Fruit fly (Drosophila melanogaster) whole organism, pupa: ENCODE results near the gene inaF-B.

Experiments
- CG10348 ChIP-seq: fragments of 200-800 bp; sonication (Bioruptor generic); IDR thresholded peaks from 2 replicates; pipeline ENCODE4 v1.3.6; 2022; ENCODE audit warnings: missing biosample characterization, missing genetic modification characterization
- CG12605 ChIP-seq: fragments of 200-800 bp; sonication (Bioruptor generic); IDR thresholded peaks from 2 replicates; pipeline ENCODE4 v1.3.6; 2022; ENCODE audit warnings: missing biosample characterization, missing genetic modification characterization
- CG13204 ChIP-seq: fragments of 200-800 bp; sonication (Bioruptor generic); optimal IDR thresholded peaks from 2 replicates; lab custom pipeline; 2018; ENCODE audit warnings: missing biosample characterization, mild to moderate bottlenecking, missing genetic modification characterization, moderate library complexity
- CG14655 ChIP-seq: fragments of 200-800 bp; sonication (Bioruptor generic); optimal IDR thresholded peaks from 3 replicates; lab custom pipeline; 2017; ENCODE audit warnings: mild to moderate bottlenecking, missing biosample characterization, missing genetic modification reagents, missing genetic modification characterization
- CG15710 ChIP-seq: fragments of 200-800 bp; sonication (Bioruptor generic); optimal IDR thresholded peaks from 2 replicates; lab custom pipeline; 2018; ENCODE audit warnings: missing biosample characterization, mild to moderate bottlenecking, missing genetic modification characterization, moderate library complexity
- CG17806 ChIP-seq: fragments of 200-800 bp; sonication (Bioruptor generic); optimal IDR thresholded peaks from 2 replicates; lab custom pipeline; 2018; ENCODE audit warnings: missing biosample characterization, mild to moderate bottlenecking, missing genetic modification characterization, moderate library complexity
- CG32121 ChIP-seq: fragments of 200-800 bp; sonication (Bioruptor generic); IDR thresholded peaks from 2 replicates; pipeline ENCODE4 v1.3.6; 2022; ENCODE audit warnings: missing biosample characterization, missing genetic modification characterization
- CG34367 ChIP-seq: fragments of 200-800 bp; sonication (Bioruptor generic); optimal IDR thresholded peaks from 2 replicates; lab custom pipeline; 2018; ENCODE audit warnings: missing biosample characterization, mild to moderate bottlenecking, missing genetic modification characterization
- CG4496 ChIP-seq: fragments of 200-800 bp; sonication (Bioruptor generic); IDR thresholded peaks from 3 replicates; pipeline ENCODE4 v1.3.6; 2022; ENCODE audit warnings: missing biosample characterization, missing genetic modification characterization
- CG8159 ChIP-seq: fragments of 200-800 bp; sonication (Bioruptor generic); optimal IDR thresholded peaks from 3 replicates; lab custom pipeline; 2018; ENCODE audit warnings: missing biosample characterization, mild to moderate bottlenecking, missing genetic modification characterization, moderate library complexity
- CG8301 ChIP-seq: fragments of 200-800 bp; sonication (Bioruptor generic); optimal IDR thresholded peaks from 2 replicates; lab custom pipeline; 2018; ENCODE audit warnings: missing biosample characterization, mild to moderate bottlenecking, missing genetic modification characterization
- CG9948 ChIP-seq: fragments of 200-800 bp; sonication (Bioruptor generic); optimal IDR thresholded peaks from 2 replicates; lab custom pipeline; 2018; ENCODE audit warnings: missing biosample characterization, mild to moderate bottlenecking, missing genetic modification characterization, moderate library complexity
- D1 ChIP-seq: fragments of 200-800 bp; sonication (Bioruptor generic); optimal IDR thresholded peaks from 2 replicates; lab custom pipeline; 2018; ENCODE audit warnings: missing biosample characterization, mild to moderate bottlenecking, missing genetic modification characterization, moderate library complexity
- EcR ChIP-seq: fragments of 200-800 bp; sonication (Bioruptor generic); optimal IDR thresholded peaks from 3 replicates; lab custom pipeline; 2019; ENCODE audit warnings: missing biosample characterization, missing genetic modification characterization, mild to moderate bottlenecking, moderate library complexity, missing genetic modification reagents
- Ets98B ChIP-seq: fragments of 200-800 bp; sonication (Bioruptor generic); IDR thresholded peaks from 2 replicates; pipeline ENCODE4 v1.3.6; 2022; ENCODE audit warnings: missing biosample characterization, missing genetic modification characterization
- Pif1A ChIP-seq: fragments of 200-800 bp; sonication (Bioruptor generic); optimal IDR thresholded peaks from 3 replicates; lab custom pipeline; 2016; ENCODE audit warnings: missing biosample characterization, missing genetic modification characterization
- Pif1B ChIP-seq: fragments of 200-800 bp; sonication (Bioruptor generic); optimal IDR thresholded peaks from 3 replicates; lab custom pipeline; 2016; ENCODE audit warnings: missing biosample characterization, missing genetic modification characterization
- Snoo ChIP-seq: fragments of 200-800 bp; sonication (Bioruptor generic); optimal IDR thresholded peaks from 3 replicates; lab custom pipeline; 2017; ENCODE audit warnings: missing biosample characterization, mild to moderate bottlenecking, missing genetic modification characterization, inconsistent platforms
- fd96Ca ChIP-seq: fragments of 200-800 bp; sonication (Bioruptor generic); IDR thresholded peaks from 3 replicates; pipeline ENCODE4 v1.3.6; 2022; ENCODE audit warnings: missing biosample characterization, missing genetic modification characterization
- gl ChIP-seq: fragments of 200-800 bp; sonication (Bioruptor generic); optimal IDR thresholded peaks from 2 replicates; lab custom pipeline; 2018; ENCODE audit warnings: missing biosample characterization, mild to moderate bottlenecking, missing genetic modification characterization
- rn ChIP-seq: fragments of 200-800 bp; sonication (Bioruptor generic); IDR thresholded peaks from 2 replicates; pipeline ENCODE4 v1.3.6; 2022; ENCODE audit warnings: missing biosample characterization, missing genetic modification characterization

Gene inaF-B

DNA sequence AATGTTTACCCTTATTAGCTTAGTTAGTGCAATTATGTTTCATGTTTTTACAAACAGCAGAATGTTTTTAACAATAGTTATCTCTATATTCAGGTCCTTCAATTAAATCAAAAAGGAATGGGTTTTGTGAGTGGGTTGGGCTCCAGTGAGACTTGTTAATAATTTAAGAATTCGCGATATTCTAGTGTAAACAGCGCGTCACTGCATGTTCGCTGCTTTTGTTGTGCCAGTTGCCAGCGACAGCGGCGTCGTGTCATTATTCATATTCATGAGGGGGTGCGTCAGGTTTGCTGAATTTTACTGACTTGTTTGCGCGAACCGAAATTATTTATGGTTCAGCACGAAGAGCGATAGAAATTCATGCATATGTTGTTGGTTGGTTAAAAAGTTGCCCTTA lies 17.3 kb downstream of the inaF-B start, which contains the start of gene Amun:
Gene Amun, minus strand, starts transcription at position 303 of the 397 bp plus-strand sequence.
- TF ChIP-seq CG9948 (peak; percentile 44), gl (tag; lab: Kevin White, UChicago) (no peak), Ets98B (GFP tag; lab: Robert Waterston, UW) (no peak), CG32121 (GFP tag; lab: Robert Waterston, UW) (no peak), CG8301 (peak; percentile 57), CG14655 (GFP tag; lab: Kevin White, UChicago) (peak; percentile 52), EcR (GFP tag; lab: Kevin White, UChicago) (no peak), fd96Ca (GFP tag; lab: Robert Waterston, UW) (no peak; the same call in none of the 3 replicates), CG4496 (GFP tag; lab: Robert Waterston, UW) (peak; percentile 31), rn (no peak), CG13204 (no peak), Snoo (tag; lab: Kevin White, UChicago) (peak; percentile 19), CG34367 (tag; lab: Kevin White, UChicago) (no peak), CG15710 (tag; lab: Kevin White, UChicago) (peak; percentile 52), Pif1A (GFP tag; lab: Kevin White, UChicago) (peak; percentile 45), CG8159 (tag; lab: Kevin White, UChicago) (peak; percentile 43), Pif1B (peak; percentile 34), CG12605 (GFP tag; lab: Robert Waterston, UW) (no peak), CG10348 (no peak), D1 (tag; lab: Kevin White, UChicago) (peak; percentile 22), CG17806 (tag; lab: Kevin White, UChicago) (peak; percentile 47)
- TF ChIP-seq, all 21 proteins: peak for 11

- no peak for TF ChIP-seq CG8159 (tag; lab: Kevin White, UChicago)
- no peak for TF ChIP-seq CG15710 (tag; lab: Kevin White, UChicago)
- TF ChIP-seq rn: peak; percentile 38; the same call in 1 of the 2 replicates
- TF ChIP-seq CG32121 (GFP tag; lab: Robert Waterston, UW): peak; percentile 66
- TF ChIP-seq fd96Ca (GFP tag; lab: Robert Waterston, UW): peak; percentile 74
- TF ChIP-seq Pif1A (GFP tag; lab: Kevin White, UChicago): peak; percentile 3
- TF ChIP-seq Pif1B: peak; percentile 59
- peak; percentile 8 for TF ChIP-seq CG13204
- no peak; the same call in 1 of the 2 replicates for TF ChIP-seq CG10348
- no peak for TF ChIP-seq CG9948
- TF ChIP-seq EcR (GFP tag; lab: Kevin White, UChicago): no peak
- peak; percentile 86; the same call in 2 of the 3 replicates for TF ChIP-seq CG4496 (GFP tag; lab: Robert Waterston, UW)
- peak; percentile 75 for TF ChIP-seq Ets98B (GFP tag; lab: Robert Waterston, UW)
- TF ChIP-seq Snoo (tag; lab: Kevin White, UChicago): no peak
- TF ChIP-seq CG17806 (tag; lab: Kevin White, UChicago): peak; percentile 37
- TF ChIP-seq gl (tag; lab: Kevin White, UChicago): no peak
- TF ChIP-seq CG34367 (tag; lab: Kevin White, UChicago): no peak
- no peak for TF ChIP-seq D1 (tag; lab: Kevin White, UChicago)
- no peak for TF ChIP-seq CG14655 (GFP tag; lab: Kevin White, UChicago)
These were observed 17.9 kb downstream of the inaF-B start for dm6 chrX:11714529-11715262.

DNA sequence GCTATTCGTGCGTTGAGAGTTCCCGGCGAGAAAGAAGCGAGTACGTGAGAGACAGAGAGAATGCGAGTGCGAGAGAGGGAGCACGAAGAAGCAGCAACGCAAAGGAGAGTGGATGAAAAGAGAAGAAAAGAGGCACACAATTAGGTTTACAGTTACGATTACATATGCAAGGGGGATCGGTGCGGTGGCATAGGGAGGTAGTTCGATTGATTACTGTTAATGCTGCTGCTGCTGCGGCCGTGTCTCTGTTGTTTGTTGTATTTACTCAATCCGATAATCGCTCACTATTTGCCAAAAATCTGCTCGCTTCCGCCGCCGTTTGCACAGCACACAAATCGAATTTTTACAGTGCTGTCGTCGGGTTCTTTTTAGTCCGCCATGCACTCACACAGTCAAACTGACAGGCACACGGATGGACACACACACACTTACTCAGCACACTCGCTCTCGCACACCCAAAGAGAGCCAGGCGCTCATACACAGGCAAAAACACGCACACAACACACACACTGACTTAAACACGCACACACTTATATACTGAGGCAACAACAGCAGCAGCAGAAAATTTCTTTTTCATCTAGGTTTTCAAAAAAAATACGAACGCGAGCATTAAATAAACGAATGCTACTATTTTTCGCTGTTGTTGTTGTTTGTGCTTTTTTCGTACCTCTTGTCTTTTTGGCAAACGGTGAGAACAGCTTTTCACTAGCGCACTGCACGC lies 18.6 kb downstream of the inaF-B start:
- TF ChIP-seq CG12605 (GFP tag; lab: Robert Waterston, UW) (no peak; the same call in 1 of the 2 replicates), EcR (GFP tag; lab: Kevin White, UChicago) (peak; percentile 0), CG8159 (tag; lab: Kevin White, UChicago) (peak; percentile 35), Pif1A (GFP tag; lab: Kevin White, UChicago) (no peak), gl (tag; lab: Kevin White, UChicago) (peak; percentile 8), Ets98B (GFP tag; lab: Robert Waterston, UW) (no peak; the same call in 1 of the 2 replicates), CG34367 (tag; lab: Kevin White, UChicago) (peak; percentile 18), CG15710 (tag; lab: Kevin White, UChicago) (peak; percentile 27), Snoo (tag; lab: Kevin White, UChicago) (no peak), CG10348 (no peak), CG32121 (GFP tag; lab: Robert Waterston, UW) (no peak), rn (no peak), CG4496 (GFP tag; lab: Robert Waterston, UW) (peak; percentile 59; the same call in 1 of the 3 replicates), CG9948 (no peak), CG13204 (peak; percentile 40), fd96Ca (GFP tag; lab: Robert Waterston, UW) (peak; percentile 55; the same call in 1 of the 3 replicates), CG14655 (GFP tag; lab: Kevin White, UChicago) (peak; percentile 59), D1 (tag; lab: Kevin White, UChicago) (no peak), CG8301 (peak; percentile 22), Pif1B (no peak), CG17806 (tag; lab: Kevin White, UChicago) (no peak)

- TF ChIP-seq rn (no peak), CG34367 (tag; lab: Kevin White, UChicago) (no peak), Ets98B (GFP tag; lab: Robert Waterston, UW) (peak; percentile 69), CG15710 (tag; lab: Kevin White, UChicago) (peak; percentile 7), EcR (GFP tag; lab: Kevin White, UChicago) (peak; percentile 4), CG10348 (no peak), CG17806 (tag; lab: Kevin White, UChicago) (no peak), CG9948 (peak; percentile 1), D1 (tag; lab: Kevin White, UChicago) (no peak), gl (tag; lab: Kevin White, UChicago) (no peak), CG13204 (peak; percentile 27), CG32121 (GFP tag; lab: Robert Waterston, UW) (peak; percentile 73), CG8301 (peak; percentile 16), CG14655 (GFP tag; lab: Kevin White, UChicago) (no peak), Pif1A (GFP tag; lab: Kevin White, UChicago) (peak; percentile 39), fd96Ca (GFP tag; lab: Robert Waterston, UW) (peak; percentile 59; the same call in 1 of the 3 replicates), Snoo (tag; lab: Kevin White, UChicago) (no peak), CG12605 (GFP tag; lab: Robert Waterston, UW) (peak; percentile 55), CG4496 (GFP tag; lab: Robert Waterston, UW) (peak; percentile 74; the same call in 2 of the 3 replicates), Pif1B (peak; percentile 15), CG8159 (tag; lab: Kevin White, UChicago) (peak; percentile 13)
These were observed 22.5 kb downstream of the inaF-B start, which contains the start of gene FucT6 for dm6 chrX:11709799-11710720. TSS of gene FucT6 (minus strand) at chrX:11709951.
